Worm (Caenorhabditis elegans) whole organism, mixed stage, embryonic: ENCODE data around the gene T14F9.2.

ENCODE experiments used
- M03D4.4 ChIP-seq: sonication (generic microtip); optimal IDR thresholded peaks from 2 replicates; lab custom pipeline; 2017; ENCODE audit warnings: mild to moderate bottlenecking, missing genetic modification characterization, missing compliant biosample characterization
- bed-3 ChIP-seq: fragments of 200-800 bp; sonication (Bioruptor generic); optimal IDR thresholded peaks from 3 replicates; lab custom pipeline; 2018; ENCODE audit warnings: mild to moderate bottlenecking, missing genetic modification characterization, moderate library complexity, missing compliant biosample characterization
- blmp-1 ChIP-seq: fragments of 150-350 bp; optimal IDR thresholded peaks from 2 replicates; lab custom pipeline; 2014; ENCODE audit warnings: missing biosample characterization, missing genetic modification characterization
- ceh-39 ChIP-seq: fragments of 150-350 bp; optimal IDR thresholded peaks from 2 replicates; lab custom pipeline; 2014; ENCODE audit warnings: missing biosample characterization, missing genetic modification characterization
- ceh-43 ChIP-seq: fragments of 200-800 bp; sonication (Bioruptor generic); optimal IDR thresholded peaks from 2 replicates; lab custom pipeline; 2018; ENCODE audit warnings: mild to moderate bottlenecking, missing genetic modification characterization, moderate library complexity, missing compliant biosample characterization
- ceh-83 ChIP-seq: fragments of 200-800 bp; sonication (Bioruptor generic); optimal IDR thresholded peaks from 2 replicates; lab custom pipeline; 2018; ENCODE audit warnings: mild to moderate bottlenecking, missing genetic modification characterization, missing compliant biosample characterization
- ces-1 ChIP-seq: fragments of 150-350 bp; optimal IDR thresholded peaks from 2 replicates; lab custom pipeline; 2014; ENCODE audit warnings: missing biosample characterization, missing genetic modification reagents, missing genetic modification characterization
- cnd-1 ChIP-seq: fragments of 200-800 bp; sonication (Bioruptor generic); optimal IDR thresholded peaks from 2 replicates; lab custom pipeline; 2018; ENCODE audit warnings: mild to moderate bottlenecking, missing genetic modification characterization, missing compliant biosample characterization
- drap-1 ChIP-seq: fragments of 200-800 bp; sonication (Bioruptor generic); optimal IDR thresholded peaks from 3 replicates; lab custom pipeline; 2018; ENCODE audit warnings: mild to moderate bottlenecking, missing genetic modification characterization, missing compliant biosample characterization
- elt-1 ChIP-seq: sonication (generic microtip); optimal IDR thresholded peaks from 2 replicates; lab custom pipeline; 2017; ENCODE audit warnings: missing genetic modification characterization, mild to moderate bottlenecking, missing compliant biosample characterization, antibody characterized with exemption, moderate library complexity, borderline replicate concordance; ENCODE audit not compliant: insufficient read depth
- elt-3 ChIP-seq: fragments of 150-350 bp; optimal IDR thresholded peaks from 2 replicates; lab custom pipeline; 2014; ENCODE audit warnings: missing biosample characterization, missing genetic modification characterization
- flh-1 ChIP-seq: fragments of 200-800 bp; sonication (Bioruptor generic); optimal IDR thresholded peaks from 2 replicates; lab custom pipeline; 2018; ENCODE audit warnings: mild to moderate bottlenecking, missing genetic modification characterization, moderate library complexity, missing compliant biosample characterization
- ham-2 ChIP-seq: fragments of 200-800 bp; sonication (Bioruptor generic); optimal IDR thresholded peaks from 2 replicates; lab custom pipeline; 2018; ENCODE audit warnings: mild to moderate bottlenecking, missing genetic modification characterization, missing compliant biosample characterization
- hlh-1 ChIP-seq: fragments of 150-350 bp; optimal IDR thresholded peaks from 2 replicates; lab custom pipeline; 2014; ENCODE audit warnings: missing biosample characterization, missing genetic modification reagents, missing genetic modification characterization
- lin-13 ChIP-seq: fragments of 150-350 bp; optimal IDR thresholded peaks from 2 replicates; lab custom pipeline; 2014; ENCODE audit warnings: missing biosample characterization, missing genetic modification characterization
- lin-32 ChIP-seq: fragments of 200-800 bp; sonication (Bioruptor generic); optimal IDR thresholded peaks from 2 replicates; lab custom pipeline; 2018; ENCODE audit warnings: mild to moderate bottlenecking, missing genetic modification characterization, missing compliant biosample characterization
- lsy-2 ChIP-seq: fragments of 150-350 bp; optimal IDR thresholded peaks from 2 replicates; lab custom pipeline; 2014; ENCODE audit warnings: missing biosample characterization, missing genetic modification characterization
- mab-5 ChIP-seq: fragments of 150-350 bp; optimal IDR thresholded peaks from 2 replicates; lab custom pipeline; 2014; ENCODE audit warnings: missing biosample characterization, missing genetic modification characterization
- mep-1 ChIP-seq: fragments of 150-350 bp; optimal IDR thresholded peaks from 2 replicates; lab custom pipeline; 2017; ENCODE audit warnings: missing biosample characterization, missing genetic modification reagents, missing genetic modification characterization, inconsistent platforms
- mls-2 ChIP-seq: sonication (generic microtip); optimal IDR thresholded peaks from 2 replicates; lab custom pipeline; 2016; ENCODE audit warnings: mild to moderate bottlenecking, missing genetic modification characterization, moderate library complexity, missing compliant biosample characterization
- nhr-12 ChIP-seq: fragments of 150-350 bp; optimal IDR thresholded peaks from 2 replicates; lab custom pipeline; 2014; ENCODE audit warnings: missing biosample characterization, missing genetic modification characterization
- nhr-2 ChIP-seq: fragments of 150-350 bp; optimal IDR thresholded peaks from 2 replicates; lab custom pipeline; 2014; ENCODE audit warnings: missing biosample characterization, missing genetic modification characterization
- nhr-237 ChIP-seq: fragments of 150-350 bp; optimal IDR thresholded peaks from 2 replicates; lab custom pipeline; 2014; ENCODE audit warnings: missing biosample characterization, missing genetic modification characterization
- nhr-28 ChIP-seq: fragments of 150-350 bp; optimal IDR thresholded peaks from 2 replicates; lab custom pipeline; 2014; ENCODE audit warnings: missing biosample characterization, missing genetic modification characterization
- nhr-76 ChIP-seq: sonication (generic microtip); optimal IDR thresholded peaks from 2 replicates; lab custom pipeline; 2017; ENCODE audit warnings: missing biosample characterization, missing genetic modification characterization
- pha-4 ChIP-seq: fragments of 150-350 bp; optimal IDR thresholded peaks from 2 replicates; lab custom pipeline; 2018; ENCODE audit warnings: missing biosample characterization, missing genetic modification reagents, missing genetic modification characterization
- sem-2 ChIP-seq: fragments of 200-800 bp; sonication (Bioruptor generic); optimal IDR thresholded peaks from 2 replicates; lab custom pipeline; 2018; ENCODE audit warnings: mild to moderate bottlenecking, missing genetic modification characterization, missing compliant biosample characterization
- snpc-4 ChIP-seq: fragments of 150-350 bp; optimal IDR thresholded peaks from 2 replicates; lab custom pipeline; 2014; ENCODE audit warnings: missing biosample characterization, missing genetic modification characterization
- sptf-1 ChIP-seq: sonication (generic microtip); optimal IDR thresholded peaks from 2 replicates; lab custom pipeline; 2017; ENCODE audit warnings: mild to moderate bottlenecking, missing genetic modification characterization, moderate library complexity, missing compliant biosample characterization
- tbx-8 ChIP-seq: fragments of 200-800 bp; sonication (Bioruptor generic); optimal IDR thresholded peaks from 2 replicates; lab custom pipeline; 2018; ENCODE audit warnings: mild to moderate bottlenecking, missing genetic modification characterization, moderate library complexity, missing compliant biosample characterization
- unc-120 ChIP-seq: sonication (generic microtip); optimal IDR thresholded peaks from 2 replicates; lab custom pipeline; 2017; ENCODE audit warnings: missing genetic modification characterization, missing compliant biosample characterization; ENCODE audit not compliant: poor library complexity, severe bottlenecking
- unc-39 ChIP-seq: fragments of 150-350 bp; optimal IDR thresholded peaks from 2 replicates; lab custom pipeline; 2014; ENCODE audit warnings: missing biosample characterization, missing genetic modification characterization
- unc-62 ChIP-seq: fragments of 150-350 bp; optimal IDR thresholded peaks from 2 replicates; lab custom pipeline; 2014; ENCODE audit warnings: missing biosample characterization, missing genetic modification reagents, missing genetic modification characterization
- zip-8 ChIP-seq: fragments of 150-350 bp; optimal IDR thresholded peaks from 2 replicates; lab custom pipeline; 2014; ENCODE audit warnings: missing biosample characterization, missing genetic modification characterization
- ztf-11 ChIP-seq: fragments of 150-350 bp; optimal IDR thresholded peaks from 2 replicates; lab custom pipeline; 2014; ENCODE audit warnings: missing biosample characterization, missing genetic modification characterization

T14F9.2 gene

DNA sequence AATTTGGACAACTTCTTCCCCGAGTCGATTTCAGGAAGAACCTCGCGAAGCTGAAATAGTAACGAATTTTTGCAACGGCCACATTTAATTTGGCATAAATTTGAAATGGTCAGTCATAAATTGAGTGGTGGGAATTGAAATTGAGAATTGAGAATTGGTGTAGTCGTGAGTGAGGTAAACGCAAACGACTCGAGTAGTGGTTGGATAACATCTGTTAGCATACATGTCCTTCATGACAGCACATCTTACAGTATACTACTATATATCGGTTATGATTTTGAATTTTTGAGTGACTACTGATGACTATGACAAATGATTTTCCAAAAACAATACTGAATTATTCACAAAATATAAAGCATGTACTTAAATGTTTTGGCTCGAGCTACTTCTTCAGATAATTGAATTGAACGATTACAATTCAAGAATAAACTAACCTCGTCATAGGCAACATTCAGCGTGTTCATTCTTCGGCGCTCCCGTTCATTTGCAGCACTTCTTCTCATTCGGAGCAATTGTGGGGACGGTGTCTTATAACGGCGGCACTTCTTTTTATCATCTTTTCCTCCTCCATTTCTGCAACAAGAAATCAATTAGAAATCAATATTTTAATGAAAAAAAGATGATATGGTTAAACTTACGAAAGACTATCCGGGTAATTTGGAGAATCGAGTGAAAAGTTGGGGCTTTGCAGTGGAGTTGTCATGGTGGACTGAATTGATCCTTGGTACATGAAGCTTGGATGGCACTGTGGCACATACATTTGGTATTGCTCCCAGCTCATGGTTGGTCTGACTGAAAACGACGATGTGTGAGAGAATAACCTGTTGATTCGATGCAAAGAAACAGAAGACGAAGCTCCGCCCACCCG lies 4.6 kb upstream of the T14F9.2 start, which contains the start of gene lin-32:
TSS of gene lin-32 (minus strand) at position 818 of the 868 bp plus-strand sequence.
- TF ChIP-seq nhr-28 (no peak), lin-32 (GFP tag; lab: Kevin White, UChicago) (peak; percentile 75), bed-3 (no peak), flh-1 (GFP tag; lab: Kevin White, UChicago) (no peak)
- TF ChIP-seq, all 35 proteins: peak for 1

DNA sequence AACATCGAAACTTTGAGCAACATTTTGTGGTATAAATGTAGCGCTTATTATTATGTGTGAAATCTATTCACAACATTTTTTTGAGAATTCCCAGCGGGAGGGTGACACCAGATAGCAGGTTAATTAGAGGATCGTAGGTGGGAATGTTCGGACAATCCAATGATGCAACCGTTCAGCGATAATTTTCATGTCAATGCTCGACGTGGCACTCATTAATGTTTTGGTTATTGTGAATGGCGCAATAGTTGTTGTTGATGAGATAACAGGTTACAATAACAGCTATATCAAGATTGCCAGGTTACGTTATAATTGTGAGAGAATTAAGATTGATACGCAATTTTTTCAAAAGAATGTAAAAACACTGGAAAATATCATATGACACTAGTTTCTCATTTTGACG lies 2.8 kb upstream of the T14F9.2 start:
- TF ChIP-seq hlh-1 (tag; lab: Kevin White, UChicago) (no peak), elt-3 (tag; lab: Kevin White, UChicago) (no peak), sem-2 (GFP tag; lab: Kevin White, UChicago) (no peak), elt-1 (tag; lab: Kevin White, UChicago) (peak; percentile 12), ceh-43 (GFP tag; lab: Kevin White, UChicago) (no peak), lin-32 (GFP tag; lab: Kevin White, UChicago) (no peak), zip-8 (peak; percentile 69), lsy-2 (no peak), unc-62 (no peak), bed-3 (no peak), snpc-4 (tag; lab: Kevin White, UChicago) (no peak), unc-39 (tag; lab: Kevin White, UChicago) (no peak), mep-1 (tag; lab: Kevin White, UChicago) (no peak), nhr-237 (tag; lab: Kevin White, UChicago) (no peak), mab-5 (tag; lab: Kevin White, UChicago) (no peak), ham-2 (GFP tag; lab: Kevin White, UChicago) (no peak), unc-120 (tag; lab: Kevin White, UChicago) (no peak), mls-2 (tag; lab: Kevin White, UChicago) (no peak), blmp-1 (tag; lab: Kevin White, UChicago) (no peak), ztf-11 (no peak), ceh-39 (no peak), drap-1 (no peak), flh-1 (GFP tag; lab: Kevin White, UChicago) (no peak), pha-4 (no peak), nhr-2 (tag; lab: Kevin White, UChicago) (peak; percentile 94), tbx-8 (no peak)

DNA sequence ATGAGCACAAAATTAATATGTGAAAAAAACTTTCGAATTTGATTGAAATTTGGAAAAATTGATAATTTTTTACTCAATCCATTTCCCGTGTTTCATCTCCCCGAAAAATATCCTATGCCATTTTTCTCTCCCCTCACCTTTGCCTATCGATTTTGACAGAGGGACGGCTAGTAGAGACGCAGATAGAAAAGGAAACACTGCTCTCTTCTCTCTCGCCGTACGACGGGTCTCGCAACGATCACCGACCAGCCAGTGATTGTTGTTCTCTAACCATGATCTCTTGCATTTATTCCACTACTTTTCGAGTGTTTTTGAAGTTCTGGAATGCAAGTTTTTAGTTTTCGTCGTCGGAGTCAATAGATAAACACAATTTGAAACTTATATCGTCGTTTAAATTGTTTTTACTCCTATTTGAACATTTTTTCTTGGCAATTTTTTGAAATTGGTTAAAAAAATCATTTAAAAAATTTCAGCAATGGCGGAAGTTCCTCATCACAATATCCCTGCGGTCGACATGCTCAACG lies 3.4 kb downstream of the T14F9.2 start, which contains the start of gene vha-15:
TSS of gene vha-15 (plus strand) at position 474 of the 524 bp plus-strand sequence.
- TF ChIP-seq elt-1 (tag; lab: Kevin White, UChicago) (no peak), nhr-76 (no peak), tbx-8 (no peak), nhr-12 (tag; lab: Kevin White, UChicago) (no peak), elt-3 (tag; lab: Kevin White, UChicago) (no peak), cnd-1 (tag; lab: Kevin White, UChicago) (peak; percentile 12), unc-62 (peak; percentile 56), ceh-43 (GFP tag; lab: Kevin White, UChicago) (no peak), blmp-1 (tag; lab: Kevin White, UChicago) (no peak), snpc-4 (tag; lab: Kevin White, UChicago) (no peak), mls-2 (tag; lab: Kevin White, UChicago) (peak; percentile 45), ceh-39 (peak; percentile 87), lsy-2 (peak; percentile 88), pha-4 (peak; percentile 78), drap-1 (peak; percentile 25), nhr-2 (tag; lab: Kevin White, UChicago) (peak; percentile 10), ztf-11 (no peak), flh-1 (GFP tag; lab: Kevin White, UChicago) (no peak), lin-13 (no peak), unc-120 (tag; lab: Kevin White, UChicago) (peak; percentile 31), ham-2 (GFP tag; lab: Kevin White, UChicago) (peak; percentile 10), hlh-1 (tag; lab: Kevin White, UChicago) (peak; percentile 60), zip-8 (no peak), sptf-1 (tag; lab: Kevin White, UChicago) (no peak), unc-39 (tag; lab: Kevin White, UChicago) (no peak), M03D4.4 (tag; lab: Kevin White, UChicago) (no peak), lin-32 (GFP tag; lab: Kevin White, UChicago) (peak; percentile 64), bed-3 (no peak), nhr-28 (no peak), mep-1 (tag; lab: Kevin White, UChicago) (peak; percentile 76), nhr-237 (tag; lab: Kevin White, UChicago) (peak; percentile 79), sem-2 (GFP tag; lab: Kevin White, UChicago) (no peak), mab-5 (tag; lab: Kevin White, UChicago) (no peak), ceh-83 (GFP tag; lab: Kevin White, UChicago) (no peak), ces-1 (GFP tag; lab: Kevin White, UChicago) (peak; percentile 65)
